Worm (Caenorhabditis elegans) whole organism, young adult: Measurements from ENCODE around the gene wdr-83.

Experiments
- D2030.7 ChIP-seq: fragments of 200-800 bp; sonication (Bioruptor generic); IDR thresholded peaks from 2 replicates; pipeline ENCODE4 v1.3.6; 2022; ENCODE audit warnings: missing genetic modification reagents, missing genetic modification characterization, missing compliant biosample characterization
- F49E8.2 ChIP-seq: sonication (generic microtip); optimal IDR thresholded peaks from 3 replicates; lab custom pipeline; 2017; ENCODE audit warnings: missing genetic modification characterization, mild to moderate bottlenecking, missing compliant biosample characterization, antibody characterized with exemption, moderate library complexity; ENCODE audit not compliant: insufficient read depth
- Y95B8A.8 ChIP-seq: fragments of 200-800 bp; sonication (Bioruptor generic); IDR thresholded peaks from 2 replicates; pipeline ENCODE4 v1.3.6; 2022; ENCODE audit warnings: missing genetic modification reagents, missing genetic modification characterization, missing compliant biosample characterization
- aptf-2 ChIP-seq: fragments of 200-800 bp; sonication (Bioruptor generic); conservative IDR thresholded peaks from 2 replicates; pipeline ENCODE4 v1.3.6; 2022; ENCODE audit warnings: missing genetic modification reagents, missing genetic modification characterization, missing compliant biosample characterization
- ceh-79 ChIP-seq: sonication (generic microtip); optimal IDR thresholded peaks from 2 replicates; lab custom pipeline; 2017; ENCODE audit warnings: mild to moderate bottlenecking, missing genetic modification characterization, missing compliant biosample characterization
- efl-1 ChIP-seq: fragments of 150-350 bp; optimal IDR thresholded peaks from 2 replicates; lab custom pipeline; 2014; ENCODE audit warnings: missing biosample characterization, missing genetic modification reagents, missing genetic modification characterization
- ets-4 ChIP-seq: fragments of 200-800 bp; sonication (Bioruptor generic); optimal IDR thresholded peaks from 2 replicates; lab custom pipeline; 2018; ENCODE audit warnings: mild to moderate bottlenecking, missing genetic modification characterization, missing compliant biosample characterization
- lir-1 ChIP-seq: fragments of 200-800 bp; sonication (Bioruptor generic); conservative IDR thresholded peaks from 2 replicates; pipeline ENCODE4 v1.3.6; 2022; ENCODE audit warnings: missing genetic modification reagents, missing genetic modification characterization, missing compliant biosample characterization
- nfya-1 ChIP-seq: sonication (generic microtip); optimal IDR thresholded peaks from 2 replicates; lab custom pipeline; 2017; ENCODE audit warnings: antibody characterized with exemption, missing compliant biosample characterization, missing genetic modification characterization, borderline replicate concordance; ENCODE audit not compliant: insufficient read depth
- sea-2 ChIP-seq: fragments of 200-800 bp; sonication (Bioruptor generic); IDR thresholded peaks from 2 replicates; pipeline ENCODE4 v1.3.6; 2022; ENCODE audit warnings: missing genetic modification characterization, missing compliant biosample characterization
- unc-62 ChIP-seq: fragments of 150-350 bp; optimal IDR thresholded peaks from 2 replicates; lab custom pipeline; 2014; ENCODE audit warnings: missing biosample characterization, missing genetic modification reagents, missing genetic modification characterization
- zim-3 ChIP-seq: sonication (generic microtip); optimal IDR thresholded peaks from 2 replicates; lab custom pipeline; 2017; ENCODE audit warnings: mild to moderate bottlenecking, missing genetic modification characterization, moderate library complexity, missing compliant biosample characterization

- TF ChIP-seq aptf-2 (GFP tag; lab: Robert Waterston, UW) (no peak), ceh-79 (tag; lab: Kevin White, UChicago) (no peak), ets-4 (GFP tag; lab: Kevin White, UChicago) (no peak), Y95B8A.8 (GFP tag; lab: Robert Waterston, UW) (no peak), nfya-1 (tag; lab: Kevin White, UChicago) (no peak), sea-2 (GFP tag; lab: Robert Waterston, UW) (no peak), zim-3 (tag; lab: Kevin White, UChicago) (no peak), unc-62 (GFP tag; lab: Kevin White, UChicago) (no peak), lir-1 (GFP tag; lab: Robert Waterston, UW) (no peak), F49E8.2 (tag; lab: Kevin White, UChicago) (no peak), efl-1 (no peak), D2030.7 (no peak)
These were observed 14.4 kb downstream of the wdr-83 start for ce11 chrII:5016977-5017585.
